Fruit fly (Drosophila melanogaster) whole organism, wandering third instar larva: ENCODE results near the gene ergic53.

Source experiments
- Abd-B ChIP-seq: fragments of >200 bp; optimal IDR thresholded peaks from 2 replicates; lab custom pipeline; 2017; ENCODE audit warnings: missing biosample characterization, missing genetic modification characterization
- CG9705 ChIP-seq: fragments of 200-800 bp; sonication (Bioruptor generic); optimal IDR thresholded peaks from 2 replicates; lab custom pipeline; 2018; ENCODE audit warnings: missing biosample characterization, mild to moderate bottlenecking, missing genetic modification characterization
- CrebA ChIP-seq: fragments of 200-800 bp; sonication (Bioruptor generic); optimal IDR thresholded peaks from 2 replicates; lab custom pipeline; 2016; ENCODE audit warnings: missing biosample characterization, mild to moderate bottlenecking, missing genetic modification characterization, borderline replicate concordance
- Dfd ChIP-seq: fragments of >200 bp; optimal IDR thresholded peaks from 2 replicates; lab custom pipeline; 2017; ENCODE audit warnings: missing biosample characterization, missing genetic modification characterization
- Dif ChIP-seq: fragments of 200-275, 200-300 bp; sonication (Bioruptor generic); optimal IDR thresholded peaks from 2 replicates; lab custom pipeline; 2018; ENCODE audit warnings: missing biosample characterization, missing genetic modification characterization; ENCODE audit not compliant: partially characterized antibody
- GATAd ChIP-seq: sonication (Bioruptor generic); optimal IDR thresholded peaks from 2 replicates; lab custom pipeline; 2016; ENCODE audit warnings: missing biosample characterization, missing genetic modification characterization
- HLH106 ChIP-seq: fragments of 200-800 bp; optimal IDR thresholded peaks from 3 replicates; lab custom pipeline; 2019; ENCODE audit warnings: missing biosample characterization, mild to moderate bottlenecking, missing genetic modification characterization, moderate library complexity
- Hnf4 ChIP-seq: fragments of 200-800 bp; sonication (Bioruptor generic); optimal IDR thresholded peaks from 2 replicates; lab custom pipeline; 2016; ENCODE audit warnings: missing biosample characterization, mild to moderate bottlenecking, missing genetic modification characterization
- Hr78 ChIP-seq: fragments of >200 bp; optimal IDR thresholded peaks from 2 replicates; lab custom pipeline; 2017; ENCODE audit warnings: missing biosample characterization, missing genetic modification characterization
- Mio ChIP-seq: sonication (Bioruptor generic); optimal IDR thresholded peaks from 2 replicates; lab custom pipeline; 2016; ENCODE audit warnings: missing biosample characterization, missing genetic modification characterization
- Myc ChIP-seq: fragments of >200 bp; optimal IDR thresholded peaks from 2 replicates; lab custom pipeline; 2017
- OdsH ChIP-seq: fragments of 200-800 bp; sonication (Bioruptor generic); optimal IDR thresholded peaks from 2 replicates; lab custom pipeline; 2016; ENCODE audit warnings: missing biosample characterization, mild to moderate bottlenecking, missing genetic modification characterization
- Rel ChIP-seq, 2 experiments: fragments of 200-800 bp; sonication (Bioruptor generic) in 1 of 2; optimal IDR thresholded peaks; 2 replicates in 1 of 2; 3 replicates in 1 of 2; lab custom pipeline; 2016 to 2019; ENCODE audit warnings: mild to moderate bottlenecking in 2 of 2, missing biosample characterization in 2 of 2, missing genetic modification characterization in 2 of 2, moderate library complexity in 1 of 2
- Sp1 ChIP-seq: fragments of 200-800 bp; sonication (Bioruptor generic); optimal IDR thresholded peaks from 3 replicates; lab custom pipeline; 2019; ENCODE audit warnings: missing biosample characterization, mild to moderate bottlenecking, missing genetic modification characterization, moderate library complexity
- Vsx2 ChIP-seq: fragments of 200-300, 225-300 bp; sonication (Bioruptor generic); optimal IDR thresholded peaks from 2 replicates; lab custom pipeline; 2018; ENCODE audit warnings: missing biosample characterization, missing genetic modification characterization; ENCODE audit not compliant: partially characterized antibody
- br ChIP-seq: fragments of 200-800 bp; sonication (Bioruptor generic); optimal IDR thresholded peaks from 2 replicates; lab custom pipeline; 2016; ENCODE audit warnings: missing biosample characterization, missing genetic modification characterization
- brk ChIP-seq: fragments of 200-800 bp; sonication (Bioruptor generic); optimal IDR thresholded peaks from 2 replicates; lab custom pipeline; 2016; ENCODE audit warnings: missing biosample characterization, mild to moderate bottlenecking, missing genetic modification characterization
- dl ChIP-seq, 2 experiments: fragments of 175-275, 200-275 bp in 1 of 2; fragments of 200-275 bp in 1 of 2; sonication (Bioruptor generic); optimal IDR thresholded peaks; lab custom pipeline; 2018; ENCODE audit warnings: mild to moderate bottlenecking in 2 of 2, missing biosample characterization in 2 of 2, missing genetic modification characterization in 2 of 2, moderate library complexity in 2 of 2; ENCODE audit not compliant: partially characterized antibody in 2 of 2, insufficient read depth in 1 of 2
- dmrt93B ChIP-seq: fragments of 200-800 bp; sonication (Bioruptor generic); optimal IDR thresholded peaks from 2 replicates; lab custom pipeline; 2018; ENCODE audit warnings: missing biosample characterization, mild to moderate bottlenecking, missing genetic modification characterization
- dsf ChIP-seq: sonication (Bioruptor generic); optimal IDR thresholded peaks from 2 replicates; lab custom pipeline; 2016; ENCODE audit warnings: missing biosample characterization, missing genetic modification characterization, borderline replicate concordance
- foxo ChIP-seq, 2 experiments: fragments of 200-800 bp; sonication (Bioruptor generic); optimal IDR thresholded peaks; 2 replicates in 1 of 2; 3 replicates in 1 of 2; lab custom pipeline; 2016 to 2017; ENCODE audit warnings: missing biosample characterization in 2 of 2, missing genetic modification characterization in 2 of 2
- jim ChIP-seq: fragments of 175-275, 200-325 bp; sonication (Bioruptor generic); optimal IDR thresholded peaks from 2 replicates; lab custom pipeline; 2016; ENCODE audit warnings: missing biosample characterization, mild to moderate bottlenecking, missing genetic modification characterization
- lola ChIP-seq: fragments of >200 bp; optimal IDR thresholded peaks from 2 replicates; lab custom pipeline; 2017; ENCODE audit warnings: missing biosample characterization, missing genetic modification characterization
- pan ChIP-seq: fragments of >200 bp; optimal IDR thresholded peaks from 2 replicates; lab custom pipeline; 2017
- psq ChIP-seq: fragments of 200-800 bp; sonication (Bioruptor generic); optimal IDR thresholded peaks from 3 replicates; lab custom pipeline; 2017; ENCODE audit warnings: missing biosample characterization, mild to moderate bottlenecking, missing genetic modification characterization, moderate library complexity
- rgr ChIP-seq: fragments of 200-800 bp; sonication (Bioruptor generic); optimal IDR thresholded peaks from 3 replicates; lab custom pipeline; 2016; ENCODE audit warnings: missing biosample characterization, mild to moderate bottlenecking, missing genetic modification characterization
- sage ChIP-seq: fragments of 200-800 bp; sonication (Bioruptor generic); optimal IDR thresholded peaks from 2 replicates; lab custom pipeline; 2016; ENCODE audit warnings: missing biosample characterization, mild to moderate bottlenecking, missing genetic modification characterization
- sv ChIP-seq: fragments of 200-800 bp; sonication (Bioruptor generic); optimal IDR thresholded peaks from 3 replicates; lab custom pipeline; 2016; ENCODE audit warnings: missing biosample characterization, missing genetic modification characterization
- usp ChIP-seq: fragments of >200 bp; optimal IDR thresholded peaks from 2 replicates; lab custom pipeline; 2017; ENCODE audit warnings: missing biosample characterization, missing genetic modification characterization

Gene ergic53

DNA sequence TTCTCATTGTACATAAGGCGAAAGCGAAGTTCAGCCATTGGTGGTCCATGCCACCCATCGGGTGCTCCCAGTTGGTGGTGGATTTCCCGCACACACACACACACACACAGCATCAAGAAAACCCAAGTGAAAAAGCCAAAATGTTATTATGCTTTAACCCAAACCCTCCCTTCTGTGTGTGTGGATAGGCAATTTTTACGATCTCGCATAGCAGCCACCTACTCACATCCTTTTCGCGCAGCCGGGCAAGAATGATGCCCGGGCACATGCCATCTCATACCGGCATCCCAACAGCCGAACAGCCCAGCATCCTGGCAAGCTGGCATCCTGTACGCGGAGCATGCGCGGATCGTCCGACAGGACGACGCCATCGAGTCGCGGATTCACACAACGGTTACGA, 22.2 kb downstream of the ergic53 start:
- TF ChIP-seq psq (GFP tag; lab: Kevin White, UChicago): no peak
- no peak for TF ChIP-seq sage (GFP tag; lab: Kevin White, UChicago)
- no peak for TF ChIP-seq CrebA (GFP tag; lab: Kevin White, UChicago)
- no peak for TF ChIP-seq Rel (GFP tag; optimal IDR thresholded peaks at IDR 0.05; lab: Kevin White, UChicago)
- no peak for TF ChIP-seq Rel (tag; optimal IDR thresholded peaks at IDR 0.05; lab: Kevin White, UChicago)
- no peak for TF ChIP-seq CG9705 (GFP tag; lab: Kevin White, UChicago)
- no peak for TF ChIP-seq brk (GFP tag; lab: Kevin White, UChicago)
- no peak for TF ChIP-seq Dfd (GFP tag; lab: Kevin White, UChicago)
- no peak for TF ChIP-seq Abd-B (GFP tag; lab: Kevin White, UChicago)
- TF ChIP-seq Myc: no peak
- TF ChIP-seq Sp1 (GFP tag; lab: Kevin White, UChicago): no peak
- TF ChIP-seq jim: no peak
- TF ChIP-seq pan (lab: Kevin White, UChicago): no peak
- TF ChIP-seq sv (GFP tag; lab: Kevin White, UChicago): no peak
- TF ChIP-seq Dif (GFP tag; lab: Kevin White, UChicago): no peak
- TF ChIP-seq usp: no peak
- TF ChIP-seq Hr78 (GFP tag; lab: Kevin White, UChicago): no peak
- no peak for TF ChIP-seq br (GFP tag; lab: Kevin White, UChicago)
- TF ChIP-seq HLH106 (tag; lab: Kevin White, UChicago): no peak
- no peak for TF ChIP-seq dmrt93B (GFP tag; lab: Kevin White, UChicago)
- TF ChIP-seq dl (GFP tag; optimal IDR thresholded peaks at IDR 0.05; lab: Kevin White, UChicago; ENCODE audit: insufficient read depth in 1 of 2, partially characterized antibody in 2 of 2): no peak

DNA sequence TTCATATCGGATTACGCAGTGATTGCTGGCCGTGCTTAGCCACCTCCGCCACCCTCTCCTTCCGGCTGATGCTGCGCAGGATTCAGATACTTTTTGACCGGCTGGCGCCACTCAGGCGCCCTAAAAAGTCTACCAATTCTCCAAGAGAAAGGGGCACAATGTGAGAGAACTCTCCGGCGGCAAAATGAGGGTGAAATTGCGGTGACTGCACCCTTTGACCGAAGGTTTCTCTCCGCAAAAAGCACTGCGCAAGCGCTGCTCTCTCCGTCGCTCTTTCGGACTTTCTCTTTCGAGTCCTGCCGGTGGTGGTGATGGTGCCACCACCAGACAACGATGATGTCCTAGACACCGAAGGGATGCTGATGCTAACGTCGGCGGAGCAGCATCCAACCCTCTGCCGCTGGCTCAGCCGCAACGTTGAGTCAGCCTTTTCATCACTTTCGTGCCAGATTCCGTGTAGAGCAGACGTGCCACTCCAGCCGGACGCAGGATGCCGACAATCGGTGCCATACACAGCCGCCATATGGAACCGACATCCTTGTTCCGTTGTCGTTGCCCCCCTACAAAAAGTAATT, 25.1 kb downstream of the ergic53 start:
- TF ChIP-seq foxo (GFP tag; optimal IDR thresholded peaks at IDR 0.05; lab: Kevin White, UChicago) (no peak), Hnf4 (GFP tag; lab: Kevin White, UChicago) (no peak), jim (no peak), br (GFP tag; lab: Kevin White, UChicago) (no peak), lola (GFP tag; lab: Kevin White, UChicago) (no peak), brk (GFP tag; lab: Kevin White, UChicago) (no peak), usp (no peak), Dif (GFP tag; lab: Kevin White, UChicago) (peak; percentile 31), dl (GFP tag; optimal IDR thresholded peaks at IDR 0.05; lab: Kevin White, UChicago; ENCODE audit: insufficient read depth in 1 of 2, partially characterized antibody in 2 of 2) (peak in 1 of 2 experiments; percentile 12), Vsx2 (peak; percentile 81), dsf (GFP tag; lab: Kevin White, UChicago) (no peak), Myc (no peak), GATAd (GFP tag; lab: Kevin White, UChicago) (no peak), pan (lab: Kevin White, UChicago) (no peak), sage (GFP tag; lab: Kevin White, UChicago) (no peak), Dfd (GFP tag; lab: Kevin White, UChicago) (no peak), dmrt93B (GFP tag; lab: Kevin White, UChicago) (no peak)

DNA sequence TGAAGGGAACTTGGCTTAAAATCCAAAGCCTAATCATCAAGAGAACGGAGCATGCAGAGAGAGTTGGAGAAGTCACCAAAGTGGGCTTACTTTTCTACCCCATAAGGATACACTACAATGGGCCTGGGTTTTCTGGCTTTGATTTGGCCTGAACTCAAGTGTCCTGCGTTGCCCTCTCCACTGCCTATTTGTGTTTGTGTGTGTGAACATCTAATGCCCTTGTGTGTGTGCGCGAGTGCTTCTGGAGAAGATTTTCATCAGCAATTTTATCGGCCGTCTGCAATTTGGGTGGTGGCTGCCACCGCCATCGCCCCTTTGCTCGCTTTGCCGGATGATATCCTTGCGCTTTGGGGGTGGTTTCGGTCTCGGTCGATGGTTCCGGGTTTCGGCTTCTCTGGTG, 25.9 kb downstream of the ergic53 start:
- TF ChIP-seq OdsH: no peak
- no peak for TF ChIP-seq jim
- no peak for TF ChIP-seq CrebA (GFP tag; lab: Kevin White, UChicago)
- no peak for TF ChIP-seq Mio (GFP tag; lab: Kevin White, UChicago)
- no peak for TF ChIP-seq dsf (GFP tag; lab: Kevin White, UChicago)
- TF ChIP-seq sage (GFP tag; lab: Kevin White, UChicago): no peak

DNA sequence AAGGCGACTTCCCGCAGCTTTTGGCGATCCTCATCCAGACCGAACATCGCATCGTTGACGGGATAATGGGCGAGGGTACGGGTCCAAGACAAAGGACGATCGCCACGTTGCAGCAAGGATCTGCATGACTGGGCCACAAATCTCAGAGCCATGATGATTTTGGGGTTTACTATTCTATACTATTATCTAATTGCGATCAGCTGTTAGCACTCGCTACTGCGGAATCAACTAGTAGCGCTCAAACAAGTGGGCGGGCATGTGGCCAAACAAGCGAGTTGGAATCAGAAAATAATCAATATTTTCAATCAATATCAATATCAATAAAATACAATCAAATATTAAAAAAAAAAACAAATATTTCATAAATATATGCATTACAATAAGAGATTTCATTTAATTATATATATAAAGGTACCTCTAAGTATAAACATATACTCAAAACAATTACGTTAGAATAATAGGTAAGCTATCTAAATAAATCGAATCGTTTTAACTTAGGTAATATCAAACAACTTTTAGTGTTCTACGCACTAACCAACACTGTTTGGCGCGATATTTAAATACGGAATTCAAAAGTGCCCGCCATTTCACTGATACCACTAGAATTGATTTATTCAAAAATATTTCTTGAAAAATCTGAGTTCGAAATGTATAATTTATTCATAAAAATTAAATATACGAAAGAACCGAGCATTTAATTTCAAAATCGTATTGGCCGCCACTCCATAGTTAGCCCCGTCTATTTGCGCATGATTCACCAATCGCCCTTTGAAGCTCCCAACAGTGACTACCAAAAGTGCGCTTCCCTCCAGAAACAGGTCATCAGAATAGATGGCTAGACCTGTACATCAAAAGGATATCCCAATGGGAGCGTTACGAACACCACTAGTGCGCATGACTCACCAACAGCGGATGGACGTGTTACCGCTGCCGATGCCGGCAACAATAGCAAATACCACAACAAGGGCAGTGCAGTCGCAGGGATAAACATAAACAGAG, 41.4 kb downstream of the ergic53 start, which contains the start of the genes CG6638 and CG43078:
TSS of gene CG6638 (minus strand) at position 235 of the 999 bp plus-strand sequence.
TSS of gene CG43078 (plus strand) at position 965 of the 999 bp plus-strand sequence.
- TF ChIP-seq Rel (GFP tag; optimal IDR thresholded peaks at IDR 0.05; lab: Kevin White, UChicago) (no peak), Rel (tag; optimal IDR thresholded peaks at IDR 0.05; lab: Kevin White, UChicago) (peak; percentile 57), jim (no peak), pan (lab: Kevin White, UChicago) (no peak), foxo (GFP tag; optimal IDR thresholded peaks at IDR 0.05; lab: Kevin White, UChicago) (peak in 1 of 2 experiments; percentile 34), rgr (peak; percentile 46), psq (GFP tag; lab: Kevin White, UChicago) (peak; percentile 26)
